Worm (Caenorhabditis elegans) whole organism, L1 larva: ENCODE measurements around the gene pbo-4.

Source experiments
- elt-3 ChIP-seq, 6 experiments: fragments of 150-350 bp in 1 of 6; sonication (generic microtip); optimal IDR thresholded peaks; 2 replicates each; lab custom pipeline; 2017 to 2018; ENCODE audit warnings: missing biosample characterization in 6 of 6, missing genetic modification characterization in 6 of 6, inconsistent platforms in 1 of 6
- nhr-77 ChIP-seq: fragments of 150-350 bp; optimal IDR thresholded peaks from 2 replicates; lab custom pipeline; 2014; ENCODE audit warnings: missing biosample characterization, missing genetic modification characterization
- pqm-1 ChIP-seq: sonication (generic microtip); optimal IDR thresholded peaks from 3 replicates; lab custom pipeline; 2017; ENCODE audit warnings: missing biosample characterization, missing genetic modification characterization

ce11 chrX:10909661-10910060 lies 44.3 kb upstream of the pbo-4 start:
- TF ChIP-seq elt-3 (tag; optimal IDR thresholded peaks at IDR 0.05; lab: Kevin White, UChicago) (no peak), pqm-1 (tag; lab: Kevin White, UChicago) (no peak), nhr-77 (tag; lab: Kevin White, UChicago) (no peak)
